Worm (Caenorhabditis elegans): Measurements from ENCODE around the gene dhs-25.
A peak's percentile ranks its signal among the peaks of the same experiment; 100 is the strongest.

dhs-25 gene

DNA sequence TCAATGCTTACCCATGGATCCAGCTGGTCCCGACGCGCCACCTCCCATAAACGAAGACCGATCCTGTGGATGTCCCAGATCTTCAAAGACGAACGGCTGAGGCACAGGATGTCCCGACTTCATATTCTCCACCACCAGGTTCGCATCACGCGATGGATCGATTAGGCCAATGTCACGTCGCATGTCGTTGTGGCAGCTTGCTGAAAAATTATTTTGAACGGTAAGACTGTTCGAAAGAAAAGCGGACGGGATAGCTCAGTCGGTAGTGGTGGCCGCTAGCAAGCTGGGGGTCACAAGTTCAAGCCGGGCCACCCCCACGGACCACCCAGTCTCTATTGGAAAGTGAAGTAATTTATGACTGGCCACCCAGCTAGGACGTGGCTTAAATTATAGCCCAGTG lies 26.8 kb downstream of the dhs-25 start:
- TF ChIP-seq lin-11 (tag; optimal IDR thresholded peaks at IDR 0.05) (no peak), lsy-2 (tag; optimal IDR thresholded peaks at IDR 0.05) (no peak), aly-2 (tag; optimal IDR thresholded peaks at IDR 0.05) (no peak), ztf-11 (tag; optimal IDR thresholded peaks at IDR 0.05) (no peak), mbf-1 (tag; optimal IDR thresholded peaks at IDR 0.05) (no peak), lin-13 (GFP tag; optimal IDR thresholded peaks at IDR 0.05) (no peak), snpc-4 (tag; optimal IDR thresholded peaks at IDR 0.05) (no peak), crh-2 (tag; optimal IDR thresholded peaks at IDR 0.05) (no peak), mdl-1 (tag; optimal IDR thresholded peaks at IDR 0.05) (no peak), nhr-11 (tag; optimal IDR thresholded peaks at IDR 0.05) (no peak), zag-1 (tag; optimal IDR thresholded peaks at IDR 0.05) (no peak)

- TF ChIP-seq R02D3.7 (tag; optimal IDR thresholded peaks at IDR 0.05) (no peak), snpc-4 (tag; optimal IDR thresholded peaks at IDR 0.05) (peak; percentile 54), mab-5 (tag; optimal IDR thresholded peaks at IDR 0.05) (no peak), ztf-4 (tag; optimal IDR thresholded peaks at IDR 0.05) (no peak), unc-62 (GFP tag; optimal IDR thresholded peaks at IDR 0.05) (no peak), gmeb-1 (tag; optimal IDR thresholded peaks at IDR 0.05) (no peak), mdl-1 (tag; optimal IDR thresholded peaks at IDR 0.05) (no peak)
These were observed 30.2 kb downstream of the dhs-25 start for ce11 chrX:1516574-1516973.

ce11 chrX:1517519-1517918 lies 31.2 kb downstream of the dhs-25 start:
- TF ChIP-seq sma-3 (GFP tag; optimal IDR thresholded peaks at IDR 0.05) (no peak), peb-1 (tag; optimal IDR thresholded peaks at IDR 0.05) (no peak), mdl-1 (tag; optimal IDR thresholded peaks at IDR 0.05) (no peak), crh-2 (tag; optimal IDR thresholded peaks at IDR 0.05) (no peak), elt-1 (tag; optimal IDR thresholded peaks at IDR 0.05) (no peak), nhr-11 (tag; optimal IDR thresholded peaks at IDR 0.05) (no peak), sma-9 (GFP tag; optimal IDR thresholded peaks at IDR 0.05) (no peak), sma-9 (tag; optimal IDR thresholded peaks at IDR 0.05) (no peak), R02D3.7 (tag; optimal IDR thresholded peaks at IDR 0.05) (no peak), ZK546.5 (tag; optimal IDR thresholded peaks at IDR 0.05) (no peak), nhr-129 (tag; optimal IDR thresholded peaks at IDR 0.05) (no peak), fos-1 (tag; optimal IDR thresholded peaks at IDR 0.05) (no peak), ztf-1 (GFP tag; conservative IDR thresholded peaks at IDR 0.05) (no peak), lin-39 (tag; optimal IDR thresholded peaks at IDR 0.05) (no peak), elt-3 (tag; optimal IDR thresholded peaks at IDR 0.05) (no peak), zag-1 (tag; optimal IDR thresholded peaks at IDR 0.05) (no peak)

DNA sequence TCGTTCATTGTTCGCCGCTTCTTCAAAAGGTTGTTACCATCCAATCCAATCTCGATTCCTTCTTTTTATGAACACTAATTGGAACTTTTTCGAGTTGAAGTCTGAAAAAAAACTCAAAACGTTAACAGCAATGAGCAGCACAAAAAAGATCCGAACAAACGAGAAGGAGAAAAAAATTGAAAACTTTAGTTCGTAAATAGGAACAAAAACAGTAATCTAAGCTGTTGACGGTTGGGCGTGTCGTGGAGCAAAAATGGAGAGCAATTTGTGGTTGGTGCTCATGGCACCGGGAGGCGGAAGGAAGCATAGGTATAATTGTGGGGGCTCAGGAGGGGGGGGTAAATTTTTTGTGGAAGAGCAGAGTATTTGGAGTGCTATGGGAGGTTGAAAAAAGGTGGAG lies 35.1 kb downstream of the dhs-25 start, which contains the start of gene toca-1:
TSS of gene toca-1 (minus strand) at position 101 of the 400 bp plus-strand sequence.
- TF ChIP-seq sma-3 (GFP tag; optimal IDR thresholded peaks at IDR 0.05): no peak
- TF ChIP-seq nhr-6 (tag; optimal IDR thresholded peaks at IDR 0.05): no peak
- no peak for TF ChIP-seq nhr-11 (tag; optimal IDR thresholded peaks at IDR 0.05)
- no peak for TF ChIP-seq nhr-25 (tag; optimal IDR thresholded peaks at IDR 0.05)
- no peak for TF ChIP-seq snpc-4 (tag; optimal IDR thresholded peaks at IDR 0.05)
- no peak for TF ChIP-seq elt-1 (tag; optimal IDR thresholded peaks at IDR 0.05)
- no peak for TF ChIP-seq nhr-21 (tag; optimal IDR thresholded peaks at IDR 0.05)
- TF ChIP-seq ztf-11 (tag; optimal IDR thresholded peaks at IDR 0.05): no peak
- TF ChIP-seq sma-9 (GFP tag; optimal IDR thresholded peaks at IDR 0.05): no peak
- no peak for TF ChIP-seq sma-9 (tag; optimal IDR thresholded peaks at IDR 0.05)
- TF ChIP-seq Y55F3AM.14 (GFP tag; optimal IDR thresholded peaks at IDR 0.05): no peak

- TF ChIP-seq unc-55 (GFP tag; optimal IDR thresholded peaks at IDR 0.05) (peak; percentile 46), mbf-1 (tag; optimal IDR thresholded peaks at IDR 0.05) (no peak), egl-27 (tag; optimal IDR thresholded peaks at IDR 0.05) (no peak), ama-1 (optimal IDR thresholded peaks at IDR 0.05) (no peak), elt-1 (tag; optimal IDR thresholded peaks at IDR 0.05) (no peak), nhr-12 (tag; optimal IDR thresholded peaks at IDR 0.05) (no peak), F13H6.1 (tag; optimal IDR thresholded peaks at IDR 0.05) (peak; percentile 47), nhr-23 (tag; optimal IDR thresholded peaks at IDR 0.05) (no peak), dmd-4 (tag; optimal IDR thresholded peaks at IDR 0.05) (no peak), unc-62 (GFP tag; optimal IDR thresholded peaks at IDR 0.05) (no peak), mab-5 (tag; optimal IDR thresholded peaks at IDR 0.05) (no peak), mdl-1 (tag; optimal IDR thresholded peaks at IDR 0.05) (peak in 1 of 2 experiments; percentile 3), nhr-25 (tag; optimal IDR thresholded peaks at IDR 0.05) (no peak), peb-1 (tag; optimal IDR thresholded peaks at IDR 0.05) (no peak), sem-4 (tag; optimal IDR thresholded peaks at IDR 0.05) (no peak), nhr-10 (tag; optimal IDR thresholded peaks at IDR 0.05) (no peak), elt-3 (tag; optimal IDR thresholded peaks at IDR 0.05) (no peak), blmp-1 (tag; optimal IDR thresholded peaks at IDR 0.05; ENCODE audit: insufficient read depth) (no peak), gmeb-1 (tag; optimal IDR thresholded peaks at IDR 0.05) (no peak), C34F6.9 (tag; optimal IDR thresholded peaks at IDR 0.05) (peak; percentile 45), nhr-21 (tag; optimal IDR thresholded peaks at IDR 0.05) (no peak), sma-3 (GFP tag; optimal IDR thresholded peaks at IDR 0.05) (no peak), fos-1 (tag; optimal IDR thresholded peaks at IDR 0.05) (no peak), lsy-2 (tag; optimal IDR thresholded peaks at IDR 0.05) (peak in 1 of 2 experiments; percentile 54), nhr-129 (tag; optimal IDR thresholded peaks at IDR 0.05) (peak; percentile 62), lin-39 (tag; optimal IDR thresholded peaks at IDR 0.05) (no peak)
These were observed 35.7 kb downstream of the dhs-25 start for ce11 chrX:1522068-1522467.
